Worm (Caenorhabditis elegans): ENCODE results near the gene acr-10.

acr-10 gene

ce11 chrX:4006966-4007365, 15.1 kb upstream of the acr-10 start:
- TF ChIP-seq ceh-13 (GFP tag; optimal IDR thresholded peaks at IDR 0.05), result no peak
- TF ChIP-seq tbx-11 (GFP tag; IDR thresholded peaks at IDR 0.05), result no peak
- TF ChIP-seq ceh-36 (tag; optimal IDR thresholded peaks at IDR 0.05), result no peak
- TF ChIP-seq ama-1 (optimal IDR thresholded peaks at IDR 0.05), result no peak
- no peak for TF ChIP-seq sea-1 (GFP tag; conservative IDR thresholded peaks at IDR 0.05)
- TF ChIP-seq hnd-1 (tag; optimal IDR thresholded peaks at IDR 0.05), result no peak
- no peak for TF ChIP-seq scrt-1 (GFP tag; IDR thresholded peaks at IDR 0.05)
- no peak for TF ChIP-seq tbx-37 (GFP tag; conservative IDR thresholded peaks at IDR 0.05)
- TF ChIP-seq hmg-4 (GFP tag; optimal IDR thresholded peaks at IDR 0.05), result no peak
- TF ChIP-seq B0310.2 (tag; optimal IDR thresholded peaks at IDR 0.05), result no peak
- TF ChIP-seq aly-1 (tag; optimal IDR thresholded peaks at IDR 0.05), result no peak
- TF ChIP-seq tra-4 (tag; optimal IDR thresholded peaks at IDR 0.05), result no peak
- no peak for TF ChIP-seq hmbx-1 (tag; optimal IDR thresholded peaks at IDR 0.05)
- TF ChIP-seq ets-7 (tag; optimal IDR thresholded peaks at IDR 0.05), result no peak
- TF ChIP-seq flt-1 (GFP tag; IDR thresholded peaks at IDR 0.05), result no peak
- TF ChIP-seq F13C5.2 (tag; optimal IDR thresholded peaks at IDR 0.05), result no peak
- TF ChIP-seq pes-1 (GFP tag; IDR thresholded peaks at IDR 0.05), result no peak

DNA sequence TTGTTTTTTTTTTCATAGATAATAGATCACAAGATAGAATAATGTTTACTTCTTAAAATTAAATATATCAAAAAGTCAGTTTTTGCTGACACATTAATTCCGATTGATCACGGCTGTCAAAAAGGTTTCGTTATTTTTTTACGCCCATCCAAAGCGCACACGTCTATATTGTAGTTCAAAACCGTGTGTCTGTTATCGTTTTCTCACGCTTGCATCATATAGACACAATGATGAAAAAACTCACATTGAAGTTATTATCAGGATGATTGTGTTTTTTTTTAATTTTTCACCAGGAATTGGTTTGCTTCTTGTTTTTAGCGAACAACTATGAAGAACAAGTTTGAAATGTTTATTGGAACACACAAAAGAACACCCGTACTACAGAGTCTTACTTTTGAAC, 14.3 kb upstream of the acr-10 start:
- TF ChIP-seq tra-4 (tag; optimal IDR thresholded peaks at IDR 0.05), result no peak
- no peak for TF ChIP-seq hmg-4 (GFP tag; optimal IDR thresholded peaks at IDR 0.05)
- TF ChIP-seq hmbx-1 (tag; optimal IDR thresholded peaks at IDR 0.05), result no peak
- TF ChIP-seq tbx-11 (GFP tag; IDR thresholded peaks at IDR 0.05), result no peak
- no peak for TF ChIP-seq B0310.2 (tag; optimal IDR thresholded peaks at IDR 0.05)

DNA sequence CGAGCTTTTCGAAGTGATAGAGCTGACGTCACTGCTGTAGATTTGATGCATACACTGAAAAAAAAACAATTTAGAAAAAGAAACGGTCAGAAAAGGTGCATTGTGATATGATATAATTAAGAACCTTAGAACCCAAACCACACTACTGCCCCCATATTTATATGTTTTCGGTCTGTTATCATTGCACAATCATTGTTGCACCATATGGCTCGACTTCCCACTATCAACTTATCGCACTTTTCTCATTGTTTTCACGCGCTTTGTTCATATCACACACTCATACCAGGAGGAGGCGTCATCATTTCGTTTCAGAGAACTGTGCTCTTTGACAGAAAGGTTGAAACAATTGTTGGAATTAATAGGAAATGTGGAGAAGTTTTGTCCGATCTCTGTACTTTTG, 13.1 kb upstream of the acr-10 start:
- no peak for TF ChIP-seq ceh-36 (tag; optimal IDR thresholded peaks at IDR 0.05)
- TF ChIP-seq tra-4 (tag; optimal IDR thresholded peaks at IDR 0.05), result no peak
- TF ChIP-seq ets-7 (tag; optimal IDR thresholded peaks at IDR 0.05), result no peak
- no peak for TF ChIP-seq flt-1 (GFP tag; IDR thresholded peaks at IDR 0.05)
- TF ChIP-seq hmbx-1 (tag; optimal IDR thresholded peaks at IDR 0.05), result no peak
- TF ChIP-seq aly-1 (tag; optimal IDR thresholded peaks at IDR 0.05), result no peak
- no peak for TF ChIP-seq tbx-11 (GFP tag; IDR thresholded peaks at IDR 0.05)
- no peak for TF ChIP-seq pes-1 (GFP tag; IDR thresholded peaks at IDR 0.05)
- TF ChIP-seq hnd-1 (tag; optimal IDR thresholded peaks at IDR 0.05), result no peak
- no peak for TF ChIP-seq scrt-1 (GFP tag; IDR thresholded peaks at IDR 0.05)
- TF ChIP-seq sea-1 (GFP tag; conservative IDR thresholded peaks at IDR 0.05), result no peak

DNA sequence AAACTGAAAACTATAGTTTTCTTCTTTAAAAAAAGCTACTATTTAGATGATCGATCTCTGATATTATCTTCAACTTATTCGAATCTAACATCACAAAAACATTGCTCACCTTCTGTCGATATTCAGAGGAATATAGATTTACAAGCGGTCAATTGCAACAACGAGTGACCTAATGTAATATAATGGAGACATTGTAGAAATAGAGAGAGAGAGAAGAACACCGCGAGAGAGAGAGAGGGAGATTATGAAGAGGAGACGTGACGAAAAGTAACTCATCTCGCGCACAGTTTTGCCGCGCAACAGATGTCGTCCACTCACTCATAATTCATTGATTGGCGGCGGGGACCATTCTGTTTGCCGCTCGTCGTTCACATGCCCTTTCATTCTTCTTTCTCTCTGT, 11.7 kb upstream of the acr-10 start:
- TF ChIP-seq hnd-1 (tag; optimal IDR thresholded peaks at IDR 0.05) (no peak), scrt-1 (GFP tag; IDR thresholded peaks at IDR 0.05) (no peak), sea-1 (GFP tag; conservative IDR thresholded peaks at IDR 0.05) (no peak), ceh-36 (tag; optimal IDR thresholded peaks at IDR 0.05) (no peak), F13C5.2 (tag; optimal IDR thresholded peaks at IDR 0.05) (no peak), pes-1 (GFP tag; IDR thresholded peaks at IDR 0.05) (no peak), tra-4 (tag; optimal IDR thresholded peaks at IDR 0.05) (no peak), tbx-37 (GFP tag; conservative IDR thresholded peaks at IDR 0.05) (no peak), ceh-13 (GFP tag; optimal IDR thresholded peaks at IDR 0.05) (no peak), aly-1 (tag; optimal IDR thresholded peaks at IDR 0.05) (no peak), tbx-11 (GFP tag; IDR thresholded peaks at IDR 0.05) (no peak), B0310.2 (tag; optimal IDR thresholded peaks at IDR 0.05) (no peak), hmbx-1 (tag; optimal IDR thresholded peaks at IDR 0.05) (no peak), ama-1 (optimal IDR thresholded peaks at IDR 0.05) (no peak), flt-1 (GFP tag; IDR thresholded peaks at IDR 0.05) (no peak), hmg-4 (GFP tag; optimal IDR thresholded peaks at IDR 0.05) (no peak), ets-7 (tag; optimal IDR thresholded peaks at IDR 0.05) (no peak)

- TF ChIP-seq ceh-13 (GFP tag; optimal IDR thresholded peaks at IDR 0.05) (no peak), flt-1 (GFP tag; IDR thresholded peaks at IDR 0.05) (no peak), tbx-11 (GFP tag; IDR thresholded peaks at IDR 0.05) (no peak), ama-1 (optimal IDR thresholded peaks at IDR 0.05) (no peak), B0310.2 (tag; optimal IDR thresholded peaks at IDR 0.05) (no peak), ets-7 (tag; optimal IDR thresholded peaks at IDR 0.05) (no peak), pes-1 (GFP tag; IDR thresholded peaks at IDR 0.05) (no peak), scrt-1 (GFP tag; IDR thresholded peaks at IDR 0.05) (no peak), hmbx-1 (tag; optimal IDR thresholded peaks at IDR 0.05) (no peak), tra-4 (tag; optimal IDR thresholded peaks at IDR 0.05) (no peak), sea-1 (GFP tag; conservative IDR thresholded peaks at IDR 0.05) (no peak), aly-1 (tag; optimal IDR thresholded peaks at IDR 0.05) (no peak)
These were observed 10.1 kb upstream of the acr-10 start, which contains the start of gene mop-25.1 for ce11 chrX:4011919-4012318. Gene mop-25.1 (plus strand): TSS chrX:4012219.

DNA sequence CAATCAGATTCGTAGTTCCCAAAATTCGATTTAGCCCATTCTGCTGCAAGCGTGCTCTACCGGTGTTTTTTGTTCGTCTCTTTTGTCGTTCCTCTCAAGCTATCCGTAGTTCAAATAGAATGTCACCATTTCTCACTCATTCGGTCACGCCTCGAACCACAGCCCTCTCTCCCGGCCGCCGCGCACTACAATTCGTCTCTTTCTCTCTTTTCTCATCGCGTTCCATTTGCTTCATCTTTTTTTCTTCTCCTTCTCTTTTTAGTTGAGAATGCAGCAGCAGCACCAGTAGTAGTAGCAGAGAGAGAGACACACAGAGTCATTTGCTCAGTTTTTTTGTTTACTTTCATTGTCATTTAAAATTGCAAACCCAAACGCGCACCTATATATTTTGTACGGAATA, 6.0 kb upstream of the acr-10 start, which contains the start of gene hrg-1:
TSS of gene hrg-1 (minus strand) at position 109 of the 400 bp plus-strand sequence.
- TF ChIP-seq ama-1 (optimal IDR thresholded peaks at IDR 0.05) (no peak), tra-4 (tag; optimal IDR thresholded peaks at IDR 0.05) (no peak), pes-1 (GFP tag; IDR thresholded peaks at IDR 0.05) (no peak), hmbx-1 (tag; optimal IDR thresholded peaks at IDR 0.05) (no peak), hmg-4 (GFP tag; optimal IDR thresholded peaks at IDR 0.05) (no peak), tbx-11 (GFP tag; IDR thresholded peaks at IDR 0.05) (no peak), scrt-1 (GFP tag; IDR thresholded peaks at IDR 0.05) (no peak), aly-1 (tag; optimal IDR thresholded peaks at IDR 0.05) (no peak), F13C5.2 (tag; optimal IDR thresholded peaks at IDR 0.05) (no peak), ceh-36 (tag; optimal IDR thresholded peaks at IDR 0.05) (no peak), B0310.2 (tag; optimal IDR thresholded peaks at IDR 0.05) (no peak), ceh-13 (GFP tag; optimal IDR thresholded peaks at IDR 0.05) (no peak)

- no peak for TF ChIP-seq hnd-1 (tag; optimal IDR thresholded peaks at IDR 0.05)
- no peak for TF ChIP-seq flt-1 (GFP tag; IDR thresholded peaks at IDR 0.05)
- no peak for TF ChIP-seq pes-1 (GFP tag; IDR thresholded peaks at IDR 0.05)
- no peak for TF ChIP-seq sea-1 (GFP tag; conservative IDR thresholded peaks at IDR 0.05)
- no peak for TF ChIP-seq tbx-11 (GFP tag; IDR thresholded peaks at IDR 0.05)
- TF ChIP-seq ets-7 (tag; optimal IDR thresholded peaks at IDR 0.05), result no peak
- no peak for TF ChIP-seq hmbx-1 (tag; optimal IDR thresholded peaks at IDR 0.05)
- no peak for TF ChIP-seq B0310.2 (tag; optimal IDR thresholded peaks at IDR 0.05)
- TF ChIP-seq ama-1 (optimal IDR thresholded peaks at IDR 0.05), result no peak
- TF ChIP-seq tbx-37 (GFP tag; conservative IDR thresholded peaks at IDR 0.05), result no peak
- no peak for TF ChIP-seq aly-1 (tag; optimal IDR thresholded peaks at IDR 0.05)
- TF ChIP-seq scrt-1 (GFP tag; IDR thresholded peaks at IDR 0.05), result no peak
These were observed 4.3 kb upstream of the acr-10 start for ce11 chrX:4017576-4018309.

Data from whole organism, early embryonic.